Worm (Caenorhabditis elegans) whole organism, L2 larva: ENCODE measurements around the gene clec-251.

Source experiments
- C34F6.9 ChIP-seq: fragments of 150-350 bp; optimal IDR thresholded peaks from 2 replicates; lab custom pipeline; 2014; ENCODE audit warnings: missing biosample characterization, missing genetic modification characterization
- R02D3.7 ChIP-seq: fragments of 150-350 bp; optimal IDR thresholded peaks from 2 replicates; lab custom pipeline; 2014; ENCODE audit warnings: missing biosample characterization, missing genetic modification characterization
- Y55F3AM.14 ChIP-seq: fragments of 200-800 bp; sonication (Bioruptor generic); optimal IDR thresholded peaks from 2 replicates; lab custom pipeline; 2018; ENCODE audit warnings: mild to moderate bottlenecking, missing genetic modification characterization, missing compliant biosample characterization
- alr-1 ChIP-seq: fragments of 150-350 bp; optimal IDR thresholded peaks from 2 replicates; lab custom pipeline; 2014; ENCODE audit warnings: missing biosample characterization, missing genetic modification characterization
- aly-2 ChIP-seq: fragments of 150-350 bp; optimal IDR thresholded peaks from 2 replicates; lab custom pipeline; 2014; ENCODE audit warnings: missing biosample characterization, missing genetic modification characterization
- ama-1 ChIP-seq: fragments of 150-350 bp; optimal IDR thresholded peaks from 2 replicates; lab custom pipeline; 2018; ENCODE audit warnings: inconsistent platforms
- ceh-16 ChIP-seq: fragments of 150-350 bp; optimal IDR thresholded peaks from 2 replicates; lab custom pipeline; 2014; ENCODE audit warnings: missing biosample characterization, missing genetic modification characterization
- crh-2 ChIP-seq: sonication (generic microtip); optimal IDR thresholded peaks from 2 replicates; lab custom pipeline; 2017; ENCODE audit warnings: missing biosample characterization, missing genetic modification characterization
- egl-27 ChIP-seq: sonication (generic microtip); optimal IDR thresholded peaks from 3 replicates; lab custom pipeline; 2017; ENCODE audit warnings: missing biosample characterization, missing genetic modification reagents, missing genetic modification characterization
- elt-1 ChIP-seq: fragments of 150-350 bp; optimal IDR thresholded peaks from 2 replicates; lab custom pipeline; 2014; ENCODE audit warnings: missing biosample characterization, missing genetic modification characterization
- fos-1 ChIP-seq: fragments of 150-350 bp; optimal IDR thresholded peaks from 2 replicates; lab custom pipeline; 2014; ENCODE audit warnings: missing biosample characterization, missing genetic modification characterization
- lin-11 ChIP-seq: fragments of 150-350 bp; sonication (generic microtip); optimal IDR thresholded peaks from 2 replicates; lab custom pipeline; 2014; ENCODE audit warnings: missing biosample characterization, missing genetic modification characterization, inconsistent platforms, mixed read lengths
- lin-13 ChIP-seq: fragments of 150-350 bp; optimal IDR thresholded peaks from 2 replicates; lab custom pipeline; 2014; ENCODE audit warnings: missing biosample characterization, missing genetic modification reagents, missing genetic modification characterization
- lsy-2 ChIP-seq, 2 experiments: fragments of 150-350 bp in 1 of 2; sonication (generic microtip) in 1 of 2; optimal IDR thresholded peaks; 2 replicates each; lab custom pipeline; 2014 to 2017; ENCODE audit warnings: missing biosample characterization in 2 of 2, missing genetic modification characterization in 2 of 2
- mbf-1 ChIP-seq: sonication (generic microtip); optimal IDR thresholded peaks from 2 replicates; lab custom pipeline; 2017; ENCODE audit warnings: missing biosample characterization, missing genetic modification characterization
- mdl-1 ChIP-seq, 2 experiments: fragments of 150-350 bp in 1 of 2; sonication (generic microtip) in 1 of 2; optimal IDR thresholded peaks; 2 replicates each; lab custom pipeline; 2017; ENCODE audit warnings: missing biosample characterization in 2 of 2, missing genetic modification characterization in 2 of 2
- nhr-10 ChIP-seq: sonication (generic microtip); optimal IDR thresholded peaks from 2 replicates; lab custom pipeline; 2017; ENCODE audit warnings: missing biosample characterization, missing genetic modification characterization
- nhr-11 ChIP-seq: fragments of 150-350 bp; optimal IDR thresholded peaks from 2 replicates; lab custom pipeline; 2014; ENCODE audit warnings: missing biosample characterization, missing genetic modification characterization
- nhr-12 ChIP-seq: fragments of 150-350 bp; optimal IDR thresholded peaks from 2 replicates; lab custom pipeline; 2014; ENCODE audit warnings: missing biosample characterization, missing genetic modification characterization
- nhr-129 ChIP-seq: fragments of 150-350 bp; optimal IDR thresholded peaks from 2 replicates; lab custom pipeline; 2014; ENCODE audit warnings: missing biosample characterization, missing genetic modification characterization
- nhr-21 ChIP-seq: fragments of 150-350 bp; optimal IDR thresholded peaks from 2 replicates; lab custom pipeline; 2014; ENCODE audit warnings: missing biosample characterization, missing genetic modification characterization
- nhr-23 ChIP-seq: fragments of 150-350 bp; optimal IDR thresholded peaks from 2 replicates; lab custom pipeline; 2014; ENCODE audit warnings: missing biosample characterization, missing genetic modification reagents, missing genetic modification characterization
- nhr-237 ChIP-seq: fragments of 150-350 bp; optimal IDR thresholded peaks from 2 replicates; lab custom pipeline; 2014; ENCODE audit warnings: missing biosample characterization, missing genetic modification characterization
- nhr-25 ChIP-seq: fragments of 150-350 bp; sonication (generic microtip); optimal IDR thresholded peaks from 3 replicates; lab custom pipeline; 2014; ENCODE audit warnings: missing biosample characterization, missing genetic modification characterization
- nhr-6 ChIP-seq: fragments of 150-350 bp; optimal IDR thresholded peaks from 2 replicates; lab custom pipeline; 2014; ENCODE audit warnings: missing biosample characterization, missing genetic modification characterization
- nhr-77 ChIP-seq: fragments of 150-350 bp; optimal IDR thresholded peaks from 2 replicates; lab custom pipeline; 2014; ENCODE audit warnings: missing biosample characterization, missing genetic modification characterization
- sem-4 ChIP-seq: fragments of 150-350 bp; optimal IDR thresholded peaks from 2 replicates; lab custom pipeline; 2014; ENCODE audit warnings: missing biosample characterization, missing genetic modification reagents, missing genetic modification characterization
- skn-1 ChIP-seq: sonication (generic microtip); optimal IDR thresholded peaks from 2 replicates; lab custom pipeline; 2017; ENCODE audit warnings: missing biosample characterization, missing genetic modification characterization
- sma-3 ChIP-seq: sonication (generic microtip); optimal IDR thresholded peaks from 2 replicates; lab custom pipeline; 2016; ENCODE audit warnings: missing genetic modification reagents, missing genetic modification characterization, missing compliant biosample characterization
- sma-9 ChIP-seq, 2 experiments: fragments of 150-350 bp in 1 of 2; sonication (generic microtip) in 1 of 2; optimal IDR thresholded peaks; 2 replicates each; lab custom pipeline; 2014 to 2016; ENCODE audit warnings: missing genetic modification characterization in 2 of 2, mild to moderate bottlenecking in 1 of 2, missing biosample characterization in 1 of 2, missing compliant biosample characterization in 1 of 2, missing genetic modification reagents in 1 of 2, moderate library complexity in 1 of 2
- unc-39 ChIP-seq: fragments of 150-350 bp; optimal IDR thresholded peaks from 2 replicates; lab custom pipeline; 2014; ENCODE audit warnings: missing biosample characterization, missing genetic modification characterization
- unc-55 ChIP-seq: fragments of 150-350 bp; sonication (generic microtip); optimal IDR thresholded peaks from 3 replicates; lab custom pipeline; 2014; ENCODE audit warnings: missing biosample characterization, missing genetic modification reagents, missing genetic modification characterization
- zag-1 ChIP-seq: fragments of 150-350 bp; optimal IDR thresholded peaks from 2 replicates; lab custom pipeline; 2014; ENCODE audit warnings: missing biosample characterization, missing genetic modification characterization

The clec-251 gene

ce11 chrV:18719412-18719811, 27.4 kb downstream of the clec-251 start:
- TF ChIP-seq ama-1 (lab: Kevin White, UChicago) (no peak), nhr-23 (tag; lab: Kevin White, UChicago) (peak; percentile 34)

DNA sequence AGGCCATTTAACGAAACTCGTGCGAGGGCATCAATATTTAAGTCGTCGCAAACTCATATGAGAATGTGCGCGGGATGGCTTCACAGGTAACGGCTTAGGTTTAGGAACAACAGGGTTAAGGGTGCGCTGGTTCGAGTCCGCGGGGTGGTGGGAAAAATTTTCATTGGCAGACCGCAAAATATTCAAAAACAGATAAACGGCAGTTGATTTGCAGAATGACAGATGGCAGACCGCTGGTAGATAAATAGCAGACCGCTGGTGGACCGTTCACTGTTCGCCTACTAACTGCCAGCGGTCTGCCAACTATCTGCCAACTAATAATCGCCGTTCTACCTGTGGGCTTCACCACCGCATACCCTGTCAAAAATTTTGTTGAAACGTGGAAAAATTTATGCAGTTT, 34.7 kb downstream of the clec-251 start:
- TF ChIP-seq alr-1 (tag; lab: Kevin White, UChicago): no peak
- TF ChIP-seq nhr-11 (tag; lab: Kevin White, UChicago): no peak
- TF ChIP-seq sma-3 (GFP tag; lab: Kevin White, UChicago): no peak
- no peak for TF ChIP-seq fos-1
- no peak for TF ChIP-seq nhr-21 (tag; lab: Kevin White, UChicago)
- TF ChIP-seq nhr-25 (tag; lab: Kevin White, UChicago): no peak
- no peak for TF ChIP-seq R02D3.7 (tag; lab: Kevin White, UChicago)
- no peak for TF ChIP-seq nhr-77 (tag; lab: Kevin White, UChicago)
- no peak for TF ChIP-seq ceh-16 (tag; lab: Kevin White, UChicago)
- TF ChIP-seq lin-11 (tag; lab: Kevin White, UChicago): no peak
- TF ChIP-seq aly-2 (tag; lab: Kevin White, UChicago): no peak
- TF ChIP-seq skn-1: no peak
- TF ChIP-seq lin-13 (GFP tag; lab: Kevin White, UChicago): no peak
- no peak for TF ChIP-seq zag-1 (tag; lab: Kevin White, UChicago)

- TF ChIP-seq nhr-77 (tag; lab: Kevin White, UChicago): no peak
- no peak for TF ChIP-seq aly-2 (tag; lab: Kevin White, UChicago)
- TF ChIP-seq ama-1 (lab: Kevin White, UChicago): no peak
- TF ChIP-seq egl-27: no peak
- TF ChIP-seq skn-1: no peak
- no peak for TF ChIP-seq nhr-237 (tag; lab: Kevin White, UChicago)
- TF ChIP-seq nhr-23 (tag; lab: Kevin White, UChicago): no peak
- TF ChIP-seq mdl-1 (tag; optimal IDR thresholded peaks at IDR 0.05; lab: Kevin White, UChicago): no peak
- TF ChIP-seq unc-39 (tag; lab: Kevin White, UChicago): no peak
- TF ChIP-seq elt-1 (tag; lab: Kevin White, UChicago): no peak
- no peak for TF ChIP-seq nhr-129 (tag; lab: Kevin White, UChicago)
- TF ChIP-seq nhr-12 (tag; lab: Kevin White, UChicago): no peak
- TF ChIP-seq nhr-6 (tag; lab: Kevin White, UChicago): no peak
- TF ChIP-seq fos-1: no peak
- no peak for TF ChIP-seq mbf-1 (tag; lab: Kevin White, UChicago)
- no peak for TF ChIP-seq Y55F3AM.14 (GFP tag; lab: Kevin White, UChicago)
- TF ChIP-seq, all 48 proteins: peak for 0
Observed at ce11 chrV:18711362-18711761, 35.4 kb downstream of the clec-251 start.

DNA sequence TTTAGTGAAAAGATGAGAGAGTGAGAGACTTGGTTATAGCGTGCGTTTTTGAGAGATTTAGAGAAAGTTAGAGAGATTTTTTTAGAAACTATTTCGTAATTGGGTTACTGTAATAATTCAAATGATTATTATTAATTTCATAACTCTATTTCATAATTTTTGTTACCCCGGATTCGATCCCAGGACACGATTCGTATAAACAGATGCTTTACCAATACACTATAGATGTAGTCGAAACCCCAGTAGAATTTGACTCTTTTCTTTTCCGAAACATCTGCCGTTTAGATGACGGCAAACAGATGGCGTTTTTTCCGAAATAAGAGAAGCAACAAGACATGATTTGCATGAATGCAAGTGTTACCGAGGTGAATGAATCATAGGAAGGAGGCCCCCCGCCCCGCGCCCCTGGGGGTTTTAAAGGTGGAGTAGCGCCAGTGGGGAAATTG, 36.7 kb downstream of the clec-251 start:
- TF ChIP-seq nhr-129 (tag; lab: Kevin White, UChicago) (no peak), sma-9 (GFP tag; optimal IDR thresholded peaks at IDR 0.05; lab: Kevin White, UChicago) (no peak), sma-9 (tag; optimal IDR thresholded peaks at IDR 0.05; lab: Kevin White, UChicago) (no peak), unc-55 (GFP tag; lab: Kevin White, UChicago) (peak; percentile 68), lin-13 (GFP tag; lab: Kevin White, UChicago) (peak; percentile 33), nhr-10 (tag; lab: Kevin White, UChicago) (no peak), ama-1 (lab: Kevin White, UChicago) (no peak), nhr-237 (tag; lab: Kevin White, UChicago) (no peak), alr-1 (tag; lab: Kevin White, UChicago) (no peak), Y55F3AM.14 (GFP tag; lab: Kevin White, UChicago) (no peak), lsy-2 (tag; optimal IDR thresholded peaks at IDR 0.05; lab: Kevin White, UChicago) (peak in 1 of 2 experiments; percentile 64), C34F6.9 (tag; lab: Kevin White, UChicago) (peak; percentile 28), crh-2 (tag; lab: Kevin White, UChicago) (no peak), nhr-23 (tag; lab: Kevin White, UChicago) (no peak), sem-4 (tag; lab: Kevin White, UChicago) (peak; percentile 88), ceh-16 (tag; lab: Kevin White, UChicago) (no peak)
